Worm (Caenorhabditis elegans) whole organism, midembryonic: ENCODE measurements around the gene Y2H9A.6.

Experiments
- cog-1 ChIP-seq: sonication (generic microtip); optimal IDR thresholded peaks from 2 replicates; lab custom pipeline; 2016; ENCODE audit warnings: missing genetic modification characterization, missing compliant biosample characterization
- flt-1 ChIP-seq: fragments of 200-800 bp; sonication (Bioruptor generic); IDR thresholded peaks from 2 replicates; pipeline ENCODE4 v1.3.6; 2022; ENCODE audit warnings: missing genetic modification characterization, missing compliant biosample characterization
- klf-2 ChIP-seq: fragments of 200-800 bp; sonication (Bioruptor generic); conservative IDR thresholded peaks from 2 replicates; pipeline ENCODE4 v1.3.6; 2022; ENCODE audit warnings: missing genetic modification reagents, missing genetic modification characterization, missing compliant biosample characterization
- med-1 ChIP-seq: sonication (generic microtip); optimal IDR thresholded peaks from 2 replicates; lab custom pipeline; 2017; ENCODE audit warnings: missing genetic modification characterization, mild to moderate bottlenecking, missing compliant biosample characterization, antibody characterized with exemption, missing genetic modification reagents; ENCODE audit not compliant: insufficient read depth
- ref-1 ChIP-seq: fragments of 200-800 bp; sonication (Bioruptor generic); conservative IDR thresholded peaks from 2 replicates; pipeline ENCODE4 v1.3.6; 2022; ENCODE audit warnings: missing genetic modification reagents, missing genetic modification characterization, missing compliant biosample characterization
- ztf-29 ChIP-seq: fragments of 200-800 bp; sonication (Bioruptor generic); IDR thresholded peaks from 2 replicates; pipeline ENCODE4 v1.3.6; 2022; ENCODE audit warnings: missing genetic modification reagents, missing genetic modification characterization, missing compliant biosample characterization

DNA sequence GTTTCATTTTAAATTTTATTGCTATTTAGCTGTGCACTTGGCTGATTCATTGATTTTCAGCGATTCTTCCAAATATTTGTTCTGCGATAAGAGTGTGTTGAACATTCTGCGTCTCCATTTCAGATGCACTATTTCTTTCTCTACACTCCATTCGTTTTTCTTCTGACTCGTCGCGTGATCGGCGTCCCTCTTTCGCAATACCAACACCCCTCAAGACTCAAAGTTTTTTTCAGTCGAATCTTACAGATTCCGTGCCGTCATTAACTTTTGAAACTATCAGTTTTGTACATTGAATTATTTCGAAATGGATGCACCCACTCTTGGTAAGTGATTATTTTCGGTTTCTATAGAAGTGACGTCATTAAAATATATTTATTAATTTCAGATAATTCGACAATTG lies 19.3 kb downstream of the Y2H9A.6 start, which contains the start of gene frm-10:
- TF ChIP-seq klf-2 (GFP tag; lab: Robert Waterston, UW) (no peak), ztf-29 (no peak), ref-1 (GFP tag; lab: Robert Waterston, UW) (no peak), flt-1 (no peak), med-1 (GFP tag; lab: Kevin White, UChicago) (no peak), cog-1 (tag; lab: Kevin White, UChicago) (no peak)
